Worm (Caenorhabditis elegans) whole organism, L2 larva: Measurements from ENCODE around the gene rgl-1.
A peak's percentile ranks its signal among the peaks of the same experiment; 100 is the strongest.

Experiments
- ama-1 ChIP-seq: fragments of 150-350 bp; optimal IDR thresholded peaks from 2 replicates; lab custom pipeline; 2018; ENCODE audit warnings: inconsistent platforms
- ceh-16 ChIP-seq: fragments of 150-350 bp; optimal IDR thresholded peaks from 2 replicates; lab custom pipeline; 2014; ENCODE audit warnings: missing biosample characterization, missing genetic modification characterization
- ceh-82 ChIP-seq: fragments of 150-350 bp; optimal IDR thresholded peaks from 2 replicates; lab custom pipeline; 2014; ENCODE audit warnings: missing biosample characterization, missing genetic modification characterization
- elt-1 ChIP-seq: fragments of 150-350 bp; optimal IDR thresholded peaks from 2 replicates; lab custom pipeline; 2014; ENCODE audit warnings: missing biosample characterization, missing genetic modification characterization
- elt-3 ChIP-seq: sonication (generic microtip); optimal IDR thresholded peaks from 2 replicates; lab custom pipeline; 2017; ENCODE audit warnings: missing biosample characterization, missing genetic modification characterization
- nhr-77 ChIP-seq: fragments of 150-350 bp; optimal IDR thresholded peaks from 2 replicates; lab custom pipeline; 2014; ENCODE audit warnings: missing biosample characterization, missing genetic modification characterization
- snpc-4 ChIP-seq: fragments of 150-350 bp; optimal IDR thresholded peaks from 2 replicates; lab custom pipeline; 2014; ENCODE audit warnings: missing biosample characterization, missing genetic modification characterization
- ztf-11 ChIP-seq: sonication (generic microtip); optimal IDR thresholded peaks from 2 replicates; lab custom pipeline; 2017; ENCODE audit warnings: missing biosample characterization, missing genetic modification characterization
- ztf-4 ChIP-seq: fragments of 150-350 bp; optimal IDR thresholded peaks from 2 replicates; lab custom pipeline; 2014; ENCODE audit warnings: missing biosample characterization, missing genetic modification characterization

- TF ChIP-seq ztf-4 (no peak), nhr-77 (tag; lab: Kevin White, UChicago) (no peak), elt-3 (tag; lab: Kevin White, UChicago) (no peak), ceh-16 (tag; lab: Kevin White, UChicago) (no peak), snpc-4 (tag; lab: Kevin White, UChicago) (no peak), elt-1 (tag; lab: Kevin White, UChicago) (peak; percentile 6), ztf-11 (tag; lab: Kevin White, UChicago) (no peak), ama-1 (lab: Kevin White, UChicago) (no peak), ceh-82 (no peak)
These were observed 56.1 kb downstream of the rgl-1 start, which contains the start of gene syx-6 for ce11 chrX:3163972-3164575.
